Fruit fly (Drosophila melanogaster): Measurements from ENCODE around the gene CG15141.

The CG15141 gene

dm6 chr2L:17410358-17410757, at the start of gene CG15141, which contains the start of gene Polr2J:
CG15141 (plus strand) TSS chr2L:17410641.
Polr2J (minus strand) TSS chr2L:17410406.
- TF ChIP-seq Sin3A (optimal IDR thresholded peaks at IDR 0.05) (no peak), h (optimal IDR thresholded peaks at IDR 0.05) (no peak)

dm6 chr2L:17363196-17363595, 47.2 kb upstream of the CG15141 start, which contains the start of gene CG31804:
CG31804 (plus strand) TSS chr2L:17363496.
- no peak for TF ChIP-seq Myc (optimal IDR thresholded peaks at IDR 0.05)
- no peak for TF ChIP-seq ttk (optimal IDR thresholded peaks at IDR 0.05)
- TF ChIP-seq insv (optimal IDR thresholded peaks at IDR 0.05), result no peak
- TF ChIP-seq psq (optimal IDR thresholded peaks at IDR 0.05), result no peak
- TF ChIP-seq h (optimal IDR thresholded peaks at IDR 0.05), result no peak
- TF ChIP-seq Sin3A (optimal IDR thresholded peaks at IDR 0.05), result no peak

DNA sequence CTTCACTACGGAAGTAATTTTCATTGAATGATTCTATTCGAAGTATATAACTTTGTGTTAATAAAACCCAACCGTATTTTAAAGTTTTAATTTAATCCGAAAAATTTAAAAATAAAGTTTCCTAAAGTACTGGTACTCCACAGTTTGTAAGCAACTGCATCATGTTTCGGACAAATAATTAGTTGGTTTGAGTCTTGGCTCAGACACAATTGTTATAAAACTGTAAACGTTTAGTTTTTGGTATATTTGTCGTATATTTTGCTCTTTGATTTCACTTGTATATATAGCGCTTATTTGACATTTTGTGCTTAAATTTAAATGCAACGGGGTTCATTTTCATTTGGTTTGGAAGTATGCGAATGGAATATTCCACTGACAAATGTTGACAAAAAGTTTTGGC, 41.9 kb upstream of the CG15141 start:
- TF ChIP-seq ttk (optimal IDR thresholded peaks at IDR 0.05), result no peak
- TF ChIP-seq h (optimal IDR thresholded peaks at IDR 0.05), result no peak
- no peak for TF ChIP-seq insv (optimal IDR thresholded peaks at IDR 0.05)
- TF ChIP-seq Sin3A (optimal IDR thresholded peaks at IDR 0.05), result no peak
- TF ChIP-seq psq (optimal IDR thresholded peaks at IDR 0.05), result no peak
- TF ChIP-seq Myc (optimal IDR thresholded peaks at IDR 0.05), result no peak

dm6 chr2L:17374832-17375231, 35.6 kb upstream of the CG15141 start:
- no peak for TF ChIP-seq Sin3A (optimal IDR thresholded peaks at IDR 0.05)
- no peak for TF ChIP-seq Myc (optimal IDR thresholded peaks at IDR 0.05)
- TF ChIP-seq insv (optimal IDR thresholded peaks at IDR 0.05), result no peak
- TF ChIP-seq h (optimal IDR thresholded peaks at IDR 0.05), result no peak
- no peak for TF ChIP-seq psq (optimal IDR thresholded peaks at IDR 0.05)
- TF ChIP-seq ttk (optimal IDR thresholded peaks at IDR 0.05), result no peak

dm6 chr2L:17375955-17376659, 34.3 kb upstream of the CG15141 start:
- TF ChIP-seq h (optimal IDR thresholded peaks at IDR 0.05), result no peak
- no peak for TF ChIP-seq psq (optimal IDR thresholded peaks at IDR 0.05)
- no peak for TF ChIP-seq Sin3A (optimal IDR thresholded peaks at IDR 0.05)
- TF ChIP-seq Myc (optimal IDR thresholded peaks at IDR 0.05), result no peak
- TF ChIP-seq insv (optimal IDR thresholded peaks at IDR 0.05), result no peak
- TF ChIP-seq ttk (optimal IDR thresholded peaks at IDR 0.05), result no peak

DNA sequence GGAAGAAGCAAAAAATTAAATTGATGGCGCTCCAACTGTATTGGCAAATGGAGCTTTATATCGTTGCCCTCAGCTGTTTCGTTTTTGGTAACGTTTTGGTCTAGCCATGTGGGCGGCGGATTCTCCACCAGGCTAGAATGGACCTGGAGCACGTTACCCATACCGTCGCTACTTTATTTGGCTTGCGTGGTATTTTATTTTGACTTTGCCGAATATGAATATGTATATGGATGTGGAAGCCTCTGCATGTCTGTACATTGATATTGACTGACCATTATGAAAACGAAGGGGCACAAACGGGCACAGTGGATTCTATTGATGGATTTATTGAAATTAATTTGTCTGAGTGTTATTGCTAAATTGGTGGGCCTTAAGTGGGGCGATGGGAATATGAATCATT, 32.6 kb upstream of the CG15141 start:
- TF ChIP-seq h (optimal IDR thresholded peaks at IDR 0.05), result no peak
- TF ChIP-seq ttk (optimal IDR thresholded peaks at IDR 0.05), result no peak
- TF ChIP-seq Myc (optimal IDR thresholded peaks at IDR 0.05), result no peak
- no peak for TF ChIP-seq psq (optimal IDR thresholded peaks at IDR 0.05)
- TF ChIP-seq Sin3A (optimal IDR thresholded peaks at IDR 0.05), result no peak
- no peak for TF ChIP-seq insv (optimal IDR thresholded peaks at IDR 0.05)

dm6 chr2L:17378767-17379301, 31.6 kb upstream of the CG15141 start:
- TF ChIP-seq Sin3A (optimal IDR thresholded peaks at IDR 0.05), result no peak
- TF ChIP-seq psq (optimal IDR thresholded peaks at IDR 0.05), result no peak
- TF ChIP-seq h (optimal IDR thresholded peaks at IDR 0.05), result no peak
- TF ChIP-seq ttk (optimal IDR thresholded peaks at IDR 0.05), result no peak
- no peak for TF ChIP-seq insv (optimal IDR thresholded peaks at IDR 0.05)
- no peak for TF ChIP-seq Myc (optimal IDR thresholded peaks at IDR 0.05)

DNA sequence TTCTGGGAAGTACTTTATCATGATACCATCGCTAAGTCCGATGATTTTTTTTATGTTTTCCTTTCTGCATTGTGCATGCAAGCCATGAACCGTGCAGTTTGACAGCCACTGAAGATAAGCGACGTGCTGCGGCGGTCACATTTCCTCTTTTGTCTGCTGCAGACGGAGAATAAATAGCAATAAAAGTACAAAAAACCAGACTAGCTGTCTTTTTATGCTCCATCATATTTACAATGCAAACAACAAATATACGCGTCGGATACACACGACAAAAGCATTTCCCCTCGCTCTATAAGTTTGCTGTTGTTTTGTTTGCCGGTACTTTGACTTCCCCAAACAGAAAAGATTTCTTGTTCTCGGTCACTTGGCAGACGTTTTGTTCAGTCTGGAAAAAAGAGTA, 30.6 kb upstream of the CG15141 start:
- no peak for TF ChIP-seq insv (optimal IDR thresholded peaks at IDR 0.05)
- no peak for TF ChIP-seq Sin3A (optimal IDR thresholded peaks at IDR 0.05)
- TF ChIP-seq ttk (optimal IDR thresholded peaks at IDR 0.05), result no peak
- no peak for TF ChIP-seq h (optimal IDR thresholded peaks at IDR 0.05)

DNA sequence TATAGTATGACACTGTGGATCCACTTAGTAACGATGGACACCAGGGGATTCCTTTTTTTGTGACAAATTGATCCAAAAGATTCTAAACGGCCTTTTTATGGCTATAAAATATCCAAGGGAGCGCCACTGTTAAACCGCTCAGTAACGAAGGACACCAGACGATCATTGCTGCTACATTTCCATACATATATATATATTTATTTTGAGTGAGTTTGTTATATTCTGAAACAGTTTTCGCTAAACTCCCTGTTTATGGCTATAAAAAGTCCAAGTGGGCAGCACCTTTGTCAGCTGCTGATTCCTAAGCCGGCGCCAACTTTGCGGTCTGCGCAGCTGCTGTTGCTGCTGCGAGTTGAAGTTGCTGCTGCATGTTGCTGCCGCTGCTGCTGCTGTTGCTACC, 29.9 kb upstream of the CG15141 start:
- TF ChIP-seq psq (optimal IDR thresholded peaks at IDR 0.05), result no peak
- no peak for TF ChIP-seq h (optimal IDR thresholded peaks at IDR 0.05)
- TF ChIP-seq Sin3A (optimal IDR thresholded peaks at IDR 0.05), result no peak
- no peak for TF ChIP-seq Myc (optimal IDR thresholded peaks at IDR 0.05)
- no peak for TF ChIP-seq insv (optimal IDR thresholded peaks at IDR 0.05)
- TF ChIP-seq ttk (optimal IDR thresholded peaks at IDR 0.05), result no peak

dm6 chr2L:17381075-17381474, 29.4 kb upstream of the CG15141 start:
- TF ChIP-seq Sin3A (optimal IDR thresholded peaks at IDR 0.05) (no peak), psq (optimal IDR thresholded peaks at IDR 0.05) (no peak), Myc (optimal IDR thresholded peaks at IDR 0.05) (no peak), insv (optimal IDR thresholded peaks at IDR 0.05) (no peak), ttk (optimal IDR thresholded peaks at IDR 0.05) (no peak), h (optimal IDR thresholded peaks at IDR 0.05) (no peak)

DNA sequence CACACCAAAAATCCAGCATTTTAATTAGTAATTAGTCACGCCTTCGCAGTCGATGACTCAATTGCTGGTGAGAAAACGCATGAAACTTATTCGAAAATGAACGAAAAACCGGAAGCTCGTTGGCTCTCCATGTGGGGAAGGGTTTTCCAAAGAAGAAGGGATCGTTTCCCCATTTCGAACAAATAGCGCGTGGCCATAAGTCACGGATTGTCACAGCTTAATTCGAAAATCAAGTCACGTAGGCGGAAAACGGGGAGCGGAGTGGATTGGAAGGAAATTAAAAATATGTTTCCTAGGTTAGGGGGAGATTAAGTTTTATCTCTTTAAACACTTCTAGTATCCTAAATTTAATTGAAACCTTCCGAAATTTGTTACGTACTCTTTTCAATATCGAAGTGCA, 28.8 kb upstream of the CG15141 start:
- TF ChIP-seq psq (optimal IDR thresholded peaks at IDR 0.05) (no peak), insv (optimal IDR thresholded peaks at IDR 0.05) (no peak), Myc (optimal IDR thresholded peaks at IDR 0.05) (no peak), ttk (optimal IDR thresholded peaks at IDR 0.05) (no peak), Sin3A (optimal IDR thresholded peaks at IDR 0.05) (no peak), h (optimal IDR thresholded peaks at IDR 0.05) (no peak)

- TF ChIP-seq Sin3A (optimal IDR thresholded peaks at IDR 0.05), result no peak
These were observed 28.1 kb upstream of the CG15141 start for dm6 chr2L:17382318-17382717.

DNA sequence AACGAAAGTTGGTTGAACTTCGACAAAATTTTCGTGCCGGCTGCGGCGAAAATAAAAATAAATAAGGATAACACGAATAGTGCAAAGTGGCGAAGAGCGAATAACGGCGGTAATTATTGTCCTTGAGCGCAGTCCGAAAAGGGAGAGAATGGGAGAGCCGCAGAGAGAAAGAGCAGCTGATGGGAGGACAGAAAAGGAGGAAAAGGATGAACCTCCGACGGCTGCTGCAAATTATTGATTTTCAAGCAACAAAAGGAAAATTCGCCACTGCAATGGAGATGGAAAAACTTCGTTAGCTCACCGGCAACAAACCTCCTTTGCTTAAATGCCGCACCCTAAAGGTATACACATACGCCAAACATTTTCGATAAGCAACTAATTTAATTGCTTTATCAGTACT, 27.7 kb upstream of the CG15141 start:
- no peak for TF ChIP-seq h (optimal IDR thresholded peaks at IDR 0.05)
- TF ChIP-seq psq (optimal IDR thresholded peaks at IDR 0.05), result no peak
- TF ChIP-seq ttk (optimal IDR thresholded peaks at IDR 0.05), result no peak
- no peak for TF ChIP-seq Sin3A (optimal IDR thresholded peaks at IDR 0.05)
- TF ChIP-seq Myc (optimal IDR thresholded peaks at IDR 0.05), result no peak
- TF ChIP-seq insv (optimal IDR thresholded peaks at IDR 0.05), result no peak

Data from Kc167 (cell line).